Worm (Caenorhabditis elegans) whole organism, midembryonic: ENCODE measurements around the gene Y43F8C.16.

Source experiments
- T22C8.4 ChIP-seq: fragments of 200-800 bp; sonication (Bioruptor generic); IDR thresholded peaks from 2 replicates; pipeline ENCODE4 v1.3.6; 2022; ENCODE audit warnings: missing genetic modification characterization, missing compliant biosample characterization
- cog-1 ChIP-seq: sonication (generic microtip); optimal IDR thresholded peaks from 2 replicates; lab custom pipeline; 2016; ENCODE audit warnings: missing genetic modification characterization, missing compliant biosample characterization
- flt-1 ChIP-seq: fragments of 200-800 bp; sonication (Bioruptor generic); IDR thresholded peaks from 2 replicates; pipeline ENCODE4 v1.3.6; 2022; ENCODE audit warnings: missing genetic modification characterization, missing compliant biosample characterization
- klf-2 ChIP-seq: fragments of 200-800 bp; sonication (Bioruptor generic); conservative IDR thresholded peaks from 2 replicates; pipeline ENCODE4 v1.3.6; 2022; ENCODE audit warnings: missing genetic modification reagents, missing genetic modification characterization, missing compliant biosample characterization
- med-1 ChIP-seq: sonication (generic microtip); optimal IDR thresholded peaks from 2 replicates; lab custom pipeline; 2017; ENCODE audit warnings: missing genetic modification characterization, mild to moderate bottlenecking, missing compliant biosample characterization, antibody characterized with exemption, missing genetic modification reagents; ENCODE audit not compliant: insufficient read depth
- ref-1 ChIP-seq: fragments of 200-800 bp; sonication (Bioruptor generic); conservative IDR thresholded peaks from 2 replicates; pipeline ENCODE4 v1.3.6; 2022; ENCODE audit warnings: missing genetic modification reagents, missing genetic modification characterization, missing compliant biosample characterization
- tab-1 ChIP-seq: fragments of 200-800 bp; sonication (Bioruptor generic); IDR thresholded peaks from 2 replicates; pipeline ENCODE4 v1.3.6; 2022; ENCODE audit warnings: missing genetic modification characterization, missing compliant biosample characterization
- ztf-23 ChIP-seq: fragments of 200-800 bp; sonication (Bioruptor generic); IDR thresholded peaks from 2 replicates; pipeline ENCODE4 v1.3.6; 2022; ENCODE audit warnings: missing genetic modification reagents, missing genetic modification characterization, missing compliant biosample characterization
- ztf-29 ChIP-seq: fragments of 200-800 bp; sonication (Bioruptor generic); IDR thresholded peaks from 2 replicates; pipeline ENCODE4 v1.3.6; 2022; ENCODE audit warnings: missing genetic modification reagents, missing genetic modification characterization, missing compliant biosample characterization

The Y43F8C.16 gene

DNA sequence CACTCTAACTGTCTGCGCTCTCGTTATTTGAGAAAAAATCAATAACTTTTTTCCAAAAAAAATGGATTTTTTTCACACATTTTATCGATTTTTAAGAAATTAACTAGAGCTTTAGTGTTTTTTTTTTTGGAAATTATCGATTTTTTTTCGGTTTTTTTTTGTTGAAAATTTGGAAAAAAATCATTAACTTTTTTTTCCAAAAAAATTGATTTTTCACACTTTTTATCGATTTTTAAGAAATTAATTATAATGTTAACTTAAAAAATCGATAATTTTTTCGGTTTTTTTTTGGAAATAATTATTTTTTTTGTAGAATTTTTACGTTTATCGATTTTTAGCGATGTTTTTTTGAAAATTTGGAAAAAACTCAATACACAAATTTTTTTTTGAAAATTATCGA, 28.9 kb upstream of the Y43F8C.16 start:
- TF ChIP-seq cog-1 (tag; lab: Kevin White, UChicago) (no peak), klf-2 (GFP tag; lab: Robert Waterston, UW) (no peak), T22C8.4 (peak; percentile 59; the same call in 1 of the 2 replicates)

DNA sequence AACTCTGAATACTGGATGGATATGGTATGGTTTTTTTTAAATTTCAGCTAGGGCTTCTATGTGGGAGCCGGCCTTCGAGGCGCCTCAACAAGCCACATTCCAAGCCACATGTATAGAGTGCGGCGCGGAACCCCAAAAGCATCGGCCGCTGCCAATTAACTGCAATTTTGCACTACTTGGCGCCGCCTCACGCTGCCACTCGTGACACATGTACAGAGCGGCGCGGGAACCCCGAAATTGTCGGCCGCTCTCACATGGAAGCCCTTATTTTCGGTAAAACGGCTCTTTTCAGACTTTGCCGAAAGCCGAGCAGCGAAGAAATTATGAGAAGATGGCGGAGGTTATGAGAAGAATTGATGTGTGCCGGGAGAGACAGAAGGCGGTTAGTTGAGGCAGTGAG, 28.5 kb upstream of the Y43F8C.16 start:
- TF ChIP-seq klf-2 (GFP tag; lab: Robert Waterston, UW) (no peak), ztf-29 (no peak), tab-1 (no peak), T22C8.4 (no peak), med-1 (GFP tag; lab: Kevin White, UChicago) (no peak), ref-1 (GFP tag; lab: Robert Waterston, UW) (no peak), ztf-23 (GFP tag; lab: Robert Waterston, UW) (no peak)

DNA sequence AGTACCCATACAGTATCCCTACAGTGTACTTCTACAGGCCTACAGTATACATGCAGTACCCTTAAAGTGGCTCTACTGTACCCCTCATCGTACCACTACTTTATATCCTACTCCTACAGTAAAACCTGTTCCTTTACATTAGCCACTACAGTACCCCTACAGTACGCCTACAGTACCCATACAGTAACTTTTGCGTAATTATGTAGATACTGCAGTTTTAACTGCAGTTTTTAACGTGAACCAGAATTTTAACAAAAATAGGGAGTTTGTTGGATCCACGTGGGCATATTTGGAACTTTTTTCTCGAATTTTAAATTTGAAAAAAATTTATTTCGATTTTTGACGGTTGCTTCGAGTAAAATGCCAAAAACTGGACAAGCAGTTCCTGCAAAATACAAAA, 28.0 kb upstream of the Y43F8C.16 start, which contains the start of gene W04E12.4:
TSS of gene W04E12.4 (plus strand) at position 301 of the 400 bp plus-strand sequence.
- TF ChIP-seq ref-1 (GFP tag; lab: Robert Waterston, UW) (no peak), flt-1 (no peak), ztf-29 (no peak), cog-1 (tag; lab: Kevin White, UChicago) (no peak)

DNA sequence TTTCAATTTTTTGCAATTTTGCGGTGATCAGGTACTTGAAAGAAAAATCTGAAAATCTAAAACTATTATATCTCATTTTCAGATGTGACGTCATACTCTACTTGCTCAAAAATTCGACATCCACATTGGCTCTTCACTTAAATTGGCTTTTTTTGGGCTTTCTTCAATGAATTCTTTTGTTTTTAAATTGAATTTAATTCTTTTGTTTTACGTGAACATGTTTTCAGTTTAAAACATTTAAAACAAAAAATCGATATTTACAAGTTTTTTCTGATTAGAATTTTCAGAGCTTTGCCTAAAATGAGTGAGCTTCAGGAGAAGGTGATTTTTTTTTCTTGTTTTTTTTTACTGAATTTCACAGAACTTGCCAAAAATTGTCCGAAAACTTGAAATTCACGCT, 26.3 kb upstream of the Y43F8C.16 start, which contains the start of gene W04E12.3:
TSS of gene W04E12.3 (plus strand) at position 301 of the 400 bp plus-strand sequence.
- TF ChIP-seq ztf-29 (no peak), cog-1 (tag; lab: Kevin White, UChicago) (no peak), med-1 (GFP tag; lab: Kevin White, UChicago) (no peak), ref-1 (GFP tag; lab: Robert Waterston, UW) (no peak), flt-1 (no peak), ztf-23 (GFP tag; lab: Robert Waterston, UW) (no peak), tab-1 (no peak)

DNA sequence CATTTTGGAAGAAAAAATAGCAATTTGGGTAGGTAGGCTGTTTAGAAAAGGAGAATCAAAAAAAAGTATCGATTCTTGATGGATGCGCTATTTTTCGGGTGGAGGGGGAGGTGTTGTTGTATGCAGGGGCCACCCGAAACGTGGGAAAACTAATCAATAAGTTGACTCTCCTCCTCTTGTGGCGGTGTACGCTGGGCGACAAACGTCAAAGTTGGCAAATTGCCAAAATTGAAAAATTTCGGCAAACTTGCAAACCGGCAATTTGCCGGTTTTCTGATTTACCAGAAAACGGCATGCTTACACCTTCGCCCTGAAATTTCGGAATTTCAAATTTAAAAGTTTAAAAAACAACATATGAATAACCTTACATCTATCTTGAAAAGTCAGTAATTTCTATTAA, 25.7 kb upstream of the Y43F8C.16 start, which contains the start of gene W04E12.2:
TSS of gene W04E12.2 (minus strand) at position 101 of the 400 bp plus-strand sequence.
- TF ChIP-seq T22C8.4: peak; percentile 52; the same call in 1 of the 2 replicates
- TF ChIP-seq tab-1: no peak

DNA sequence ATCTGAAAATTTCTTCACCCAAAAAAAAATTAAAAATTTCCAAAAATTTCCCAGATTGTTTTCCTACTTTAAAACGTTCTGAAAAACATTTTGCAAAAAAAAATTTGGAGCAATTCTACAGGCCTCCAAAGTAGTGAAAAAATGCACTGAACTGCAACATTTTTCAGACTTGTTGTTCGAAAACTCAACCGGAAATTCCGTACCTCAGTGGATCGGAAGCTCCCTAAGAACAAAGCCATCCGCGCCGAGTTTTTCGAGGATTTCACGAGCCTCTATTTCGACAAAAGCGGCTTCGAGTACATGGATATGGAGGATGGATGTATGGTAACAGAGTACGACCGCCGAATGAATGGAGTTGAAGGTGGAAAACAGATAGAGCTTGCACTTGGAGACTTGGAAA, 22.8 kb upstream of the Y43F8C.16 start, which contains the start of gene fbxa-131:
TSS of gene fbxa-131 (plus strand) at position 301 of the 400 bp plus-strand sequence.
- no peak for TF ChIP-seq T22C8.4
- TF ChIP-seq ref-1 (GFP tag; lab: Robert Waterston, UW): no peak
- no peak for TF ChIP-seq flt-1
- TF ChIP-seq med-1 (GFP tag; lab: Kevin White, UChicago): no peak
- TF ChIP-seq cog-1 (tag; lab: Kevin White, UChicago): no peak
- no peak for TF ChIP-seq ztf-23 (GFP tag; lab: Robert Waterston, UW)
- no peak for TF ChIP-seq klf-2 (GFP tag; lab: Robert Waterston, UW)
- no peak for TF ChIP-seq ztf-29
- TF ChIP-seq tab-1: no peak

DNA sequence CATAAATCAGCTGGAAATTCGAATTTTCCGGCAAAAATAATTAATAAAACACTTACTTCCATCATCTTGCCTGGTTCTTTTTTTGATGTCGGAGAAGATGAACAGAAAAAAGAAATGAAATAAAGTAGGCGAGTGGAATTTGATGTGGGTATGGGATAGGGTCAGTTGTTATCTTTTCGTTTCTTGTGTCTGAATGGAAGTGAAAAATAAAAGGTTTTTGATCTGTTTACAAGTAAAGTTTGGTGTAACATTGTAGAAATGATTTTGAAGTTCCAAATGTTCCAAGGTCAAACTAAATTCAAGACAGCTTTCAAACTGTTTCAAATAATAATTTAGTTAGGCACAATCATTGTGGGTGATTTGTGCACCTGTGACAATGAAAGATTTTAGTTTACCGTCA, 22.1 kb upstream of the Y43F8C.16 start, which contains the start of gene W04E12.7:
TSS of gene W04E12.7 (minus strand) at position 101 of the 400 bp plus-strand sequence.
- TF ChIP-seq med-1 (GFP tag; lab: Kevin White, UChicago): no peak
- TF ChIP-seq cog-1 (tag; lab: Kevin White, UChicago): no peak
- TF ChIP-seq ref-1 (GFP tag; lab: Robert Waterston, UW): no peak
- no peak for TF ChIP-seq flt-1
- TF ChIP-seq ztf-29: no peak
- no peak for TF ChIP-seq tab-1
- TF ChIP-seq klf-2 (GFP tag; lab: Robert Waterston, UW): no peak
- no peak for TF ChIP-seq T22C8.4
- TF ChIP-seq ztf-23 (GFP tag; lab: Robert Waterston, UW): no peak

DNA sequence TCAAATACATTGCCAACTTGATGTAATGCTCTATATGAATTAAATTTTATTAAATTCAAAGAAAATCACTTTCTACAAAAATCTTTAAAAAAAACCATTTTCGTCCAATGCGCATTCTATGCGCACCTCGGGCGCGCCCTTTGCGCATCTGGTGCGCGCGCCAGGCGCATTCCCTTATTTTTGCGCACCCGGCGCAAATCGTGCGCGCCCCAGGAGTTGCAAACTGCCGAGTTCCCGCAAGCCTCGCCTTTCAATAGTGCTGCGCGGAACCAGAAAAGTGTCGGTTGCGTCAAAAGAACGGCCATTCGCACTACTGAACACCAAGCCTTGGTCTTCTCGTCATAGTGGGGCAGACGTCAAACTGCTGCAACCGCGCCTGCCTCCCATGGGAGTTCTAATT, 18.4 kb upstream of the Y43F8C.16 start:
- TF ChIP-seq ref-1 (GFP tag; lab: Robert Waterston, UW): no peak
- no peak for TF ChIP-seq cog-1 (tag; lab: Kevin White, UChicago)
- no peak for TF ChIP-seq klf-2 (GFP tag; lab: Robert Waterston, UW)
- TF ChIP-seq flt-1: no peak
- no peak for TF ChIP-seq ztf-23 (GFP tag; lab: Robert Waterston, UW)
- no peak for TF ChIP-seq T22C8.4
- no peak for TF ChIP-seq med-1 (GFP tag; lab: Kevin White, UChicago)
- TF ChIP-seq tab-1: no peak
- TF ChIP-seq ztf-29: no peak

DNA sequence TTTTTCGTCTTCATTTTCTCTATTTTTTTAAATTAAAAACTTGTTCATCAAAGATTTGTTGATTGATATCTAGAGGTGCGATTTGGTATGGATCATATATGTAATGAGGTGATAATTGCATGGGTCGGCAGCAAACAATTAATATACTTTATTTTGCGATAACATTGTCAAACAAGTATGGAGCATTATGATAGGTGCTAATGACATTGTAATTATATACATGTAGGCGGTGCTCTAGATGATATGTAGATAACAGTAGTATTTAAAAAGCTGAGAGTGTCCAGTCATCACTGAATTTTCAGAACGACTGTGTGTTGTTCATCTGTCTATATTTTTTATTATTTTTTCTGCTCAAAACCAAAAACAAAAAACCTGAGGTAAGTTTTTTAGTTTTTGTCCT, 15.0 kb upstream of the Y43F8C.16 start, which contains the start of gene Y116F11A.1:
TSS of gene Y116F11A.1 (plus strand) at position 301 of the 400 bp plus-strand sequence.
- TF ChIP-seq ztf-23 (GFP tag; lab: Robert Waterston, UW): no peak

DNA sequence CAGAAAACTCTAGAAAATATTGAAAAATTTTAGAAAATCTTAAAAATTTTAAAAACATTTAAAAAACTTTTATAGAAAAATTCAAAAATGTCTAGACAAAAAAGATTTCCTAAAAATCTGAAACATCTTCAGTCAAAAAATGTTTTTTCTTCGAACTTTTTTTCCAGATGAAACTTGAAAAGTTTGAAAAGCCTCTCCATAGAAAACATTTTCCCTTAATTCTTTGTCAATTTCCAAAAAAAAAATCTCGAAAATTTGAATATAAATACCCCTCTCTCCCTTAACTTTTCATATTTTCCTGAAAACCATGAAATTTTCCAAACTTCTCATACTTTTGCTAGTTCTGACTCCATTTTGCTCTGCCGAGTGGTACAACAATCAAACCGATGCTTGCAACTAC, 13.4 kb upstream of the Y43F8C.16 start, which contains the start of gene Y116F11A.3:
TSS of gene Y116F11A.3 (plus strand) at position 301 of the 400 bp plus-strand sequence.
- TF ChIP-seq ztf-29 (no peak), flt-1 (no peak), med-1 (GFP tag; lab: Kevin White, UChicago) (no peak), klf-2 (GFP tag; lab: Robert Waterston, UW) (no peak), tab-1 (no peak), T22C8.4 (no peak), ztf-23 (GFP tag; lab: Robert Waterston, UW) (no peak), cog-1 (tag; lab: Kevin White, UChicago) (no peak)

DNA sequence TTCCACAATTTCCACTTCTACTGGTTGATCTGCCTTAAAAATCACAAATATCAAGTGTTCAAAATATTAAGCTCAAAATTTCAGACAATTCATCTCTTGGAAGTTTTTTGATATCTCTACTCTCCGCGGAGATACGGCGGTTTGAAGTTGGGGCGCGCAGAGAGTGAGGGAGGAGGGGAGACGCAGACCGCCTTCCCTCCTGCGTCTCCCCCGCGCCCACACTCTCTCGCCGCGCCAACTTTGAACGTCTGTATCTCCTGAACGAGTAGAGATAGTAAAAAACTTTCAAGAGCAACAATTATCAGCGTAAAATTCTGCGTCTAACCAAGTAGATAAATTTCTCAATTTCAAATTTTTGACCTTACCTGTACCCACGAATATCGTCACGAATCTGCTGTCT, 12.7 kb upstream of the Y43F8C.16 start:
- TF ChIP-seq ztf-29: no peak
- TF ChIP-seq ref-1 (GFP tag; lab: Robert Waterston, UW): no peak
- TF ChIP-seq klf-2 (GFP tag; lab: Robert Waterston, UW): no peak
- no peak for TF ChIP-seq med-1 (GFP tag; lab: Kevin White, UChicago)
- no peak for TF ChIP-seq T22C8.4
- TF ChIP-seq tab-1: no peak
- TF ChIP-seq flt-1: no peak
- TF ChIP-seq cog-1 (tag; lab: Kevin White, UChicago): no peak
- TF ChIP-seq ztf-23 (GFP tag; lab: Robert Waterston, UW): no peak
